Fruit fly (Drosophila melanogaster) whole organism, larva: ENCODE data around the gene CG43867.

Source experiments
- noc ChIP-seq: fragments of 200-800 bp; sonication (Bioruptor generic); optimal IDR thresholded peaks from 3 replicates; lab custom pipeline; 2019; ENCODE audit warnings: missing biosample characterization, mild to moderate bottlenecking, missing genetic modification characterization, moderate library complexity

CG43867 gene

DNA sequence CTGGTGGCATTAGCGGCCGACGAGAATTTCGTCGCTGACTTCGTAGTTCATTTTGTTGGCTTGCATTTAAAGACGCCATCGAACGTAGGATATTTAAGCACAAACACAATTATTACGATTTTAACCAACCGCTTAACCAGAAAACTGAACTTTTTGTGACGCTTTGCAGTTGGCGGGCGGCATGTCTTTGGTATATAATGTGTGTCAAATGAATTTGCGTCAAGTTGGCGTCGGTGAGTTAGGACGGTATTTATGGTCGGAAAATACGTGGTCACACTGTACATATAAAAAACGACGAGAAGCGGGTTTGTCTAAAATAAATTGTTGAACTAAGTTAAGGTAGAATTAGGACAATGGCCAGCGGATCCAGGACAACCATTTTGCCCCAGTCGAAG is at the start of gene CG43867, which contains the start of gene MED22:
TSS of gene CG43867 (minus strand) at position 113 of the 395 bp plus-strand sequence.
TSS of gene MED22 (plus strand) at position 277 of the 395 bp plus-strand sequence.
- no peak for TF ChIP-seq noc

DNA sequence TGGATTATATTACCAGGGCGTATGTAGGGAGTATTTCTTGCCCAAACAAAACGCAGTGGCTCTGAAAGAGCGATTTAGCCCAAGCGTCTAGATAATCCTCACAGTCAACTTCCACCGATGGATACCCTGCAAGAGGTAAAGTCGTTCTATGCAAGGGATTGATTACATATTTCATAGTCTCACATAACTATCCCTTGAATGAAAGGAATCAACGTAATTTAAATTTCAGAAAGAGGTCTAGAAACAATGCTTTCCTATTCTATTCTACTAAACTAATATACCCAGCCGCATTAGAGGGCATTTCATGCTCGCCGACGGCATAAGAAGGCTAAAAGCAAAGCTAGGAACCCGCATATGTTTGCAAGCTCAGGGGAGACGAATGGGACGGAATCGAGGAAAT is 39.0 kb upstream of the CG43867 start:
- no peak for TF ChIP-seq noc

DNA sequence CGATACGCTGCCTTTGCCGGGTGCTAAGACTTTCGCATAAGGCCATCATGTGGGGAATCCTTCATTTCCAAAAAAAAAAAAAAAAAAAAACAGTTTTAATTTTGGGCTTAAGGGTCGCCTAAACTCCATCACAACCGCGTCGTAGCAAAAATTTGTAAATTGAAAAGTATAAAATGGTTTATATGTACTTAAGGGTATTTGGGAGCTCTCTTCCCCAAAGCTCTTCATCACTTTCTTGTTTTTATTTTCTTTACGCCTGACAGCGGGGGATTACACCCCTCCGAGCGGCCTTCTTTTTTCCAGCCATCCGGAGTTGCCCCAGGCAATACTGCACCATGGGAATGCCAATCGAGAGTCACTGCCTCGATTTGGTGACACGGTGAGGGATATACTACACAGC is 36.2 kb upstream of the CG43867 start:
- no peak for TF ChIP-seq noc

DNA sequence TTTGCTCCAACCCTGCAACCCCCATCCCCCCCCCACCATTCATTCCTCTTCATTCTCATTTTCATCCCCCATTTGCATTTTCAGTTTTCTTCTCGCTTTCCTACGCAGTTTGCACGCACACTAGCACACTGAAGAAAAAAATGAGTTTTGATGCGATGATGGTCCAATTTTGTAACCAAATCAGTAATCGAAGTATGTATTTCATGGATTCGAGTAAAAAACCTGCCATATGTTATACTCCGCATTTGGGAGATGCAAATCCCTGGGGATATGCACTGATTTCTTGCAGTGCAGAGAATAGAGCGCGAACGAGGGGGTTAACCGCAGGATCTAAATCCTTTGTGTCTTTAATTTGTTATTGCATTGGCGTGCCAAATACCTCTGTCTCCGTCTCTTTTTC is 28.1 kb upstream of the CG43867 start:
- no peak for TF ChIP-seq noc

DNA sequence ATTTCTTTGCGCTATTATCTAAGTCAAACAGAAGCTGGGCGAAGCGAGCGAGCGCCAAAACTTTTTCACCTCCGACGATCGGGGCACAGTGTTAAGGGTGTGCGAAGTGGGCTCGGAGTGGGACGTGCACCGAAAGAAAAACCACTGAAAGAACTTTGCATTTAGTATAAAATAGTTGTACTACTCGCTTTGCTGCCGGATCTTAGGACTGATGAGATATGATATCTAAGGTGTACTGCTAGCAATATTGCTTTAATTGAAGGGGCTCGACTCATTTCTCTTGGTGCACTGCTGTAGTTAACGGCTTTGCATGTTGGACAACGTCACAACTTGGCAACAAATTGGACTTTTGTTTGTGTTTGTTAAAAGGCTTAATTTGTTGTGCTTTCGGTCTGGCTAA is 26.0 kb upstream of the CG43867 start:
- TF ChIP-seq noc = no peak

DNA sequence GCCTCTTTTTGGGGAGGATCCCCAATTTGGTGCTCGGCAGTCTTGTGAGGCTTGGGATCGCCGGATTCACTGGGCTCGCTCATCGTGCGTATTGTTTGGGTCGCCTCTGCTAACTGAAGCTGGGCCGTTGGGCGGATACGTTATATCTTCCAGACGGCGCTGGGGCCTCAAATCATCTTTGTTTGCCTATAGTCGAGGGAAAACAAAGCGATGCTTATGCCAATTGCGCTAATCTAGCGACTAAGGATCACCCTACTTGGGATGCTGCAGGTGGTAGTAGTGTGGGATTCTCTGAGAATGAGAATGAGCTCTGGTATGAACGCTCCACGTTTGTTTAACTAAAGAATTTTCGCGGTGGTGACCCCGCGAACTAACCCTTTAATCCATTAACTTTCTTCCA is 24.0 kb upstream of the CG43867 start, which contains the start of gene CG3690:
TSS of gene CG3690 (minus strand) at position 101 of the 400 bp plus-strand sequence.
- TF ChIP-seq noc = no peak

DNA sequence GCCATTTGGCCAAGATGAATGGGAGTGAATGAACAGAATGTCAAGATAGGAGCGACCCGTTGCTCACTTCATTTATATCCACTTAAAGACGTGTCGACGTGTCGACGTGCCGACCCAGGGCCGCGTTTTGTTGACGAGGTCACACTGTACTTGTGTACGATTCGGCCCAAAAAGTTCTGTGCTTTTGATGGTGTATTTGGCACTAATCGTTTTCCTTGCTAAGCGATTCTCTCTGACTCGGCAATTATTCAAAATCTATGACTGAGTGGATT is 20.4 kb upstream of the CG43867 start:
- TF ChIP-seq noc = peak; percentile 27

DNA sequence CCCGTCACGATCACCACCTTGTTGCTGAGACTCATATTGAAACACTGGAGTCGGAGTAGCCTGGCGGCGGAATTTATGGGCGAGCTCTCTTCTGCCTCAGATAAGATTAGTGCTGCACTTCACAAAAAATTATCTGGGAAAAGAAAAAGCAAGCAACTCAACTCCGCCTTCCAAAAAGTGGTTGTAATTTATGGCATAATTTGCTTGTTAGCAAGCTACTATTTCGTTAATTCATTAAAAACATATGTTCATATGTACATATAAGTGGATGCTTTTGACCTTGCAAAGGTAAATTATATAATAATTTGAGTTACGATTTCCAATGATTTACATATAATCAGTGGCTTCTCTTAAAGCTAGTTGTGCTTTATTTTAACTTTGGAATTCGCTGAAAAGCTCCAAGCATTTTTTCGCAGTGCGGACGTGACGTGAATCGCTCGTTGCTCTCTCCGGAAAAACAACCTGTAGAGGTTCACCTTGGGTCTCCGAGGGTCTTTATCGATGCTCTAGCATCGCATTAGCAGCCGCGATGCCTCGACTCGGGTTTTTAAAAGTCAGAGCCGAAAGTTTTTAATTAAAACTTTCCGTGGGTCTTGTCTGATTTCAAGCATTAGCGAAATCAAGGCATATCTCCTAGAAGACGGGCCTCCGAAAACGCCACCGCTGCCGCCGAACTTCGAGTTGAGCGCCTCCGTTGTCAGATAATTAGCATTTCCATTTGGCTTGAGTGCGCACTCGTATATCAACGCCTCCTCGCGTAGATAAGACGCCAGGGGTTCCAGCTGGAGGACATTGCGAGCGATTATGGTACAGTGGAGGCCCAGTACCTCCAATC is 19.9 kb upstream of the CG43867 start, which contains the start of gene CG3699:
TSS of gene CG3699 (minus strand) at position 51 of the 835 bp plus-strand sequence.
- peak; percentile 78 for TF ChIP-seq noc

DNA sequence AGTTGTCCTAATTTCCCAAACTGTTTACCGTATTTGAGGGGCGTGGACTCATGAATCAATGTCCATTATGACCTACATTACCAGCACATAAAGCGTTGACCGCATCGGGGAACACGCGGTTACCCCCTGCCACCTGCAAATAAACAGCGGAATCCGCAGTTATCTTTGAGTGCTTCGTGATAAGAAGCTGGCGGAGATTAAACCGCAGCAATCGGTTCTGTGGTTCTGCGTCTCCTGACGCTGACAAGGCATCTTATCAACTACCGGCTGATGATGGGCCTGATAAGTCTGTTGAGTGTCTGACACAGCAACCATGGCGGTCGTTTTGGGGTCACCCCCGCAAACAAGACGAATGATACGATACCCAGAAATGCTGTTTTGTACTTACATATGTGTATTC is 18.4 kb upstream of the CG43867 start:
- peak; percentile 64 for TF ChIP-seq noc

DNA sequence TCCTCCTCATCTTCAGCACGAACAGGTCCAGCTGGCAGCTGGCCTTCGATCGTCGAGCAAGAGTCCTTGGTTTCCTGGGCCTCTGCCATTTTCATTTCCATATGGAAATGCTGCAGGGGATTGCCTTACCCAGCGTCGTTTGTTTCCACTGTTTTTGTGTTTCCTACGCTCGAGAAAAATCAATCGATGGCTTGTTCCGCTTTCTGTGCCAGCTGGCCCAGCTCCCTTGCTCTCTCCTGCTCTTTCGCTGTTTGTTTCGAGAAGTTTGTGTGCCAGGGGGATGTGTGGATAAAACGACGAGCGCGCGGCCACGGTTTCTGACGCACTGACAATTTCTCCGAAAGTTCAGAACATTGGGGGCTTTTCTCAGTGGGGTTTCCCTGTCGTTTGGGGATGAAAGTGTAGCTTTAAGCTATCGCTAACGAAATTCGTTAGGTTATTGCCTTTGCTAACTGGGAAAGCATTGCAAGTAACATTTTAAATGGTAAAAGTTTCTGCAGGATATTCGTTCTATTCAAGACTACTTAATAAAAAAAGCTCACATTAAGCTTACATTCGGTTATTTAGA is 17.8 kb upstream of the CG43867 start, which contains the start of gene CG3703:
TSS of gene CG3703 (minus strand) at position 328 of the 568 bp plus-strand sequence.
- TF ChIP-seq noc = no peak

DNA sequence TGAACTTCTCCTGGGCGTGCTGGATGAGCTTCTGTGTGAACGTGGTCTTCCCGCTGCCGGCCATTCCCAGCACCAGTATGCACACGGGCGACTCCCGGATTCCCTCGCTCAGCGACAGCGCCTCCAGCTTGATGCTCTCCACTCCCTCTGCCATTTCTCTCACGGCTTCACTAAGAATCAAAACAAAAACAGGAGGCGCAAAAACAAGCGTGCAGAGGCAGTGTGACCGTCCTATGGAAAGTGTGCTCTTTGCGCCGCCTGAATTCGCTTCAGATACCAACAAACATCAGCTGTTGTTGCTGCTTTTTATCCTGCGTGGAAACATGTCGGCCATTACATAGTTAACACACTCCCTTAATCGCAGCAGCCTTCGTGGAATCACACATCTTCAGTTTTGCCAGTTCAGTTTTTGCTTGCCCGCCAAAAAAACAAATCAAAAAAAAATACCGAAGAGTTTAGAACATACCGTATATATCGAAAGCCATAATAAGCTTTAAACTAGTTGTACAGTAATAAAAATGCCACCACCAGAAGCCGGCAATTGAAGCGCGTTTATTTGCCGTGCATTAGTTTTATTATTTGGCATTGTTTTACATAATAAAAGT is 12.9 kb upstream of the CG43867 start, which contains the start of the genes CG3704 and mus81:
TSS of gene CG3704 (minus strand) at position 226 of the 605 bp plus-strand sequence.
TSS of gene mus81 (plus strand) at position 496 of the 605 bp plus-strand sequence.
- TF ChIP-seq noc = peak; percentile 36

DNA sequence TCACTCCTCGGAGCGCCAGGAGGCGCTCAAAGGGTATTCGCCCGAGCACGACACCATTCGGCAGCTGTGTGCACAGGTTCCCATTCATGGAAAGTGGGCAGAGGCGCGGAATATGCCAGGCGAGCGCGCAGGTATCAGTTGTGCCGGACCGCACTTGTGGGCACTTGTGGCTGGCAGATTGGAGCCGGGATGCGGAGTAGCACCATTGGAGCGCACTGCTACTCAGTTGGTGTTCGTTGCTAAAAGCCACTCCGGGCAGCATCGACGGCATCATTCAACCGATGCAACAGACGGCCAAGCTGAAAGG is 8.1 kb upstream of the CG43867 start:
- no peak for TF ChIP-seq noc

DNA sequence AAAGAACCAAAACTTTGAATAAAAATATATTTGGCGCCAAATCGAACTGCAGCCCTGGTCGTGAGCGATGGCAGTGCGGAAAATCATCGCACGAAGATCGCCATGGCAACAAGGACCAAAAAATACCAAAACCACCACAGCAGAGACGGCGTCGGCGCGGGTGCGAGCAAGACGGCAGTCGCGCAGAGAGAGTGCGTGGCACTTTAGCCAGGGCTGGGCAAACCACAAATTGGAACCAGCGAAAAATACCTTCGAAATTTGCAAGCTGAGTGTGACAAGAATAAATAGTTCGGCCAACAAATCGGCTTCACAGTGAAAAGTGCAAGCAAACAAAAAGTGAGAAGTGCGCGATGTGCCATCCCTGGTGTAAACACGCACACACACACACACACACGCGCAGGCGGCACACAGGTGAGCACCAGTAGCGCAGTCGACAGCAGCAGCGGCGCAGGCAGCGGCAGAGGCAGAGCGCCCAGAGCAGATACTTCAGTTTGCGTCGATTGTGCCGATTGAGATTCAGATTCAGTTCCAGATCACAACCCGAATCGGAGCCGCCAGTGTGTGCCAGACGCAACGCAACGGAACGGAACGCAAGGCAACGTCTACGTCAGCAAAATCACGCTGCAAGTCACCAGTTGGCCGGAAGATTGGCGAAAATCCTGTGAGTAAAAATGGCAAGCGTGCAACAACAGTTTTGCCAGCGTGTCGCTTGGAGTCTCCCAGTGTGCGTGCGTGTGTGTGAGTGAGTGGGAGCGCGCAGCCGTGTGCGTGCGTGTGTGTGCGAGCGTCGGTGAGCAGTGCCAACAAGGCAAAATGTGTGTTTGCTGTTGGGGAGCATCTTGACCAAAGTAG is 7.5 kb upstream of the CG43867 start, which contains the start of gene TRAM:
TSS of gene TRAM (plus strand) at position 184 of the 852 bp plus-strand sequence.
- TF ChIP-seq noc = peak; percentile 92

DNA sequence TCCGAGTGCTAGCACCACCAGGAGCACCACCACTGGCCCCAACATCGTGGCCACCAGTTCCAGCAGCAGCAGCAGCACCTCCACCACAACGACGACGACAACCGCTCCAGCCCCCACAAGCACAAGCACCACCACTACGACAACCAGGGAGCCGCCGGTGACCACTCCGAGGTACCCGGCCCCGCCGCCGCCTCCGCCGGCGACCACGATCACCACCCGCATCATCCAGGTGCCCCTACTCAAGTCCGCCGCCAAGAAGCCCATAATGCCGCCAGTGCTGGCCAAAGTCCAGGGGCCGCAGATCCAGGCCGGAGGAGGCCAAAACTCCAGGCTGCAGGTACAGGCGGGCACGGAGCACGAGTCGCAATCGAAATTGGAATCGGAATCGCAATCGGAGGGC is 6.2 kb upstream of the CG43867 start:
- no peak for TF ChIP-seq noc

DNA sequence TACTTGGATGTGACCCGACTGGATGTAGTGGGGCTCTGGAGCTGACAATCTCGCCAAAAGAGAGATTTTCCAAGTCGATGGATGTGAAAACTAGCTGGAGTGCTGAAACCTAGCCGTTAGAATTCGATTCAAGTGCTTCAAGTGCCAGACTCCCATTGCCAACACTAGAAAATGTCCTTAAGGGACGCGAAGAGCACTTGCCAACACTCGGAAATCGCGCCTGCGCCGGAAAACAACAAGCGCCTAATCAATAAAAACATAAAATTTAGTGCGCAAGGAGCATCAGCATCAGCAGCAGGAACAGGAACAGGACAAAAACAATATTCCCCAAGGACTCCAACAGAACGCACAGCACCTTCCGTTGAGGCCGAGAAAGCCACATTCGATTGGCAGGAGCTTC is 5.1 kb upstream of the CG43867 start:
- no peak for TF ChIP-seq noc

DNA sequence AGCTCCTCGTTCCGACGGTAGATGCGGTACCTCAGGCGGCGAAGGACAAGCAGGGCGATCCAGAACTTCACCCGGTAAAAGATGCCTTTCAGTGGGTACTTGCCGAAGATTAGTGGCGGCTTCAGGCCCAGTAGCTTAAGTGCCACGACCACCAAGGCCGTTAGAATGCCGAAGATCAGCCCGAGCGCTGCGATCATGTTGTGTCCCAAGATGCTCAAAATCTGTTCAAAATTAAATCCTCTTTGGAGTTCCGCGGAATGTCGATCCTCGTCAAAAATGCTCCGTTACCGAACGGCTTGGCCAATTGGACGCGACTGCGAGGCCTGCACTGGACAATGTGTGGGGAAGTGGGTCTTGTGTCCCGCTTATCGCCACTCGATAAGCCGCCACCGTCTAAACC is 4.4 kb upstream of the CG43867 start, which contains the start of the genes CG32815 and CG3706:
TSS of gene CG32815 (plus strand) at position 301 of the 400 bp plus-strand sequence.
TSS of gene CG3706 (minus strand) at position 310 of the 400 bp plus-strand sequence.
- no peak for TF ChIP-seq noc
